Worm (Caenorhabditis elegans): ENCODE data around the gene npp-23.

- TF ChIP-seq T07F8.4 (tag; optimal IDR thresholded peaks at IDR 0.05) (no peak), sdz-38 (tag; optimal IDR thresholded peaks at IDR 0.05) (no peak), ceh-91 (GFP tag; IDR thresholded peaks at IDR 0.05) (no peak), lsl-1 (GFP tag; optimal IDR thresholded peaks at IDR 0.05) (no peak), snpc-3.4 (tag; optimal IDR thresholded peaks at IDR 0.05) (no peak), nhr-80 (tag; optimal IDR thresholded peaks at IDR 0.05) (no peak), ama-1 (optimal IDR thresholded peaks at IDR 0.05) (no peak), ama-1 (GFP tag; optimal IDR thresholded peaks at IDR 0.05) (no peak)
Measured at ce11 chrIV:8822598-8822997, 46.9 kb downstream of the npp-23 start.
